Fruit fly (Drosophila melanogaster): ENCODE measurements around the gene CG42724.

DNA sequence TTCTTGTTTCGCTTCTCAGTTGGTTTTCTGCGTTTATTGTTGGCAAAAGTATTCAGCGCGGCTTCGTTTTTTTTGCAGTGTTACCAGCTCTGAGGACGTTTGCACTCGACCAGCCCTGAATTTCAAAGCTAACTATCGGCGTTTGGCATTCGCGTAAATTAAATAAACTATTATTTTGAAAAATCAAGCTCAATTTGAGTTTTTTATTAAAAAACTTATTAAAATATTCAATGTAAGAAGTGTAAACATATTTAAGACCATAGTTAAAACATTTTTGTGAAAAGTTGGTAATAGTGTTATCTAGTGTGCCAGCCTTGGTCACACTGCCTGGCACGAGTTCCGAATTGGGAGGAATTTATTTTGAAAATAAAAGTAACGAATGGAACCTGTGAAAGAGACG, 22.3 kb downstream of the CG42724 start, which contains the start of the genes SmD2 and CG18048:
- no peak for TF ChIP-seq h (optimal IDR thresholded peaks at IDR 0.05)
- no peak for TF ChIP-seq psq (optimal IDR thresholded peaks at IDR 0.05)
- TF ChIP-seq Sin3A (optimal IDR thresholded peaks at IDR 0.05), result no peak

Data from Kc167 (cell line).